Worm (Caenorhabditis elegans) whole organism, L1 larva: ENCODE data around the gene grl-31.
"Not testable (repeated sequence)": the region's sequence is repeated elsewhere in the genome, so short reads cannot be mapped to it uniquely, and the experiment has no call there.

ENCODE experiments used
- alr-1 ChIP-seq: fragments of 200-800 bp; sonication (Bioruptor generic); optimal IDR thresholded peaks from 2 replicates; lab custom pipeline; 2018; ENCODE audit warnings: borderline replicate concordance, mild to moderate bottlenecking, missing genetic modification characterization, missing compliant biosample characterization
- blmp-1 ChIP-seq: fragments of 150-350 bp; optimal IDR thresholded peaks from 2 replicates; lab custom pipeline; 2014; ENCODE audit warnings: missing biosample characterization, missing genetic modification characterization
- ceh-63 ChIP-seq: fragments of 200-800 bp; sonication (Bioruptor generic); optimal IDR thresholded peaks from 2 replicates; lab custom pipeline; 2018; ENCODE audit warnings: mild to moderate bottlenecking, missing genetic modification characterization, missing compliant biosample characterization
- dpl-1 ChIP-seq, 3 experiments: fragments of 150-350 bp in 2 of 3; sonication (generic microtip) in 1 of 3; optimal IDR thresholded peaks; 2 replicates each; lab custom pipeline; 2014 to 2017; ENCODE audit warnings: missing biosample characterization in 3 of 3, missing genetic modification characterization in 3 of 3, missing genetic modification reagents in 3 of 3
- egl-27 ChIP-seq, 2 experiments: fragments of 150-350 bp in 1 of 2; sonication (generic microtip); optimal IDR thresholded peaks; 3 replicates each; lab custom pipeline; 2017 to 2018; ENCODE audit warnings: missing biosample characterization in 2 of 2, missing genetic modification characterization in 2 of 2, missing genetic modification reagents in 2 of 2
- fkh-10 ChIP-seq: sonication (generic microtip); optimal IDR thresholded peaks from 2 replicates; lab custom pipeline; 2017; ENCODE audit warnings: missing biosample characterization, missing genetic modification reagents, missing genetic modification characterization
- fkh-8 ChIP-seq: sonication (generic microtip); optimal IDR thresholded peaks from 2 replicates; lab custom pipeline; 2016; ENCODE audit warnings: mild to moderate bottlenecking, missing genetic modification characterization, missing compliant biosample characterization
- hpl-2 ChIP-seq: fragments of 150-350 bp; optimal IDR thresholded peaks from 2 replicates; lab custom pipeline; 2014; ENCODE audit warnings: missing biosample characterization, missing genetic modification reagents, missing genetic modification characterization
- irx-1 ChIP-seq: sonication (generic microtip); optimal IDR thresholded peaks from 2 replicates; lab custom pipeline; 2016; ENCODE audit warnings: missing genetic modification characterization, missing compliant biosample characterization
- isw-1 ChIP-seq: fragments of 200-800 bp; sonication (Bioruptor generic); IDR thresholded peaks from 2 replicates; pipeline ENCODE4 v1.3.6; 2022; ENCODE audit warnings: missing genetic modification characterization, missing compliant biosample characterization
- jun-1 ChIP-seq: fragments of 150-350 bp; optimal IDR thresholded peaks from 2 replicates; lab custom pipeline; 2014; ENCODE audit warnings: missing biosample characterization, missing genetic modification reagents, missing genetic modification characterization
- lin-13 ChIP-seq: fragments of 150-350 bp; optimal IDR thresholded peaks from 2 replicates; lab custom pipeline; 2014; ENCODE audit warnings: missing biosample characterization, missing genetic modification reagents, missing genetic modification characterization
- lin-39 ChIP-seq: fragments of 150-350 bp; optimal IDR thresholded peaks from 2 replicates; lab custom pipeline; 2014; ENCODE audit warnings: missing biosample characterization, missing genetic modification reagents, missing genetic modification characterization
- lsy-2 ChIP-seq, 2 experiments: fragments of 150-350 bp; optimal IDR thresholded peaks; 2 replicates each; lab custom pipeline; 2014; ENCODE audit warnings: missing biosample characterization in 2 of 2, missing genetic modification characterization in 2 of 2
- mab-9 ChIP-seq: fragments of 200-800 bp; sonication (Bioruptor generic); IDR thresholded peaks from 2 replicates; pipeline ENCODE4 v1.3.6; 2022; ENCODE audit warnings: missing genetic modification reagents, missing genetic modification characterization, missing compliant biosample characterization
- nhr-19 ChIP-seq: fragments of 200-800 bp; sonication (Bioruptor generic); conservative IDR thresholded peaks from 2 replicates; pipeline ENCODE4 v1.3.6; 2022; ENCODE audit warnings: missing genetic modification characterization, missing compliant biosample characterization
- nhr-20 ChIP-seq: sonication (generic microtip); optimal IDR thresholded peaks from 2 replicates; lab custom pipeline; 2016; ENCODE audit warnings: mild to moderate bottlenecking, missing genetic modification characterization, missing compliant biosample characterization
- nhr-237 ChIP-seq: fragments of 150-350 bp; optimal IDR thresholded peaks from 2 replicates; lab custom pipeline; 2014; ENCODE audit warnings: missing biosample characterization, missing genetic modification characterization
- nhr-76 ChIP-seq: sonication (generic microtip); optimal IDR thresholded peaks from 2 replicates; lab custom pipeline; 2017; ENCODE audit warnings: missing biosample characterization, missing genetic modification characterization
- nhr-77 ChIP-seq: fragments of 150-350 bp; optimal IDR thresholded peaks from 2 replicates; lab custom pipeline; 2014; ENCODE audit warnings: missing biosample characterization, missing genetic modification characterization
- nhr-84 ChIP-seq: sonication (generic microtip); optimal IDR thresholded peaks from 2 replicates; lab custom pipeline; 2017; ENCODE audit warnings: missing biosample characterization, missing genetic modification characterization
- nhr-90 ChIP-seq: sonication (generic microtip); optimal IDR thresholded peaks from 2 replicates; lab custom pipeline; 2016; ENCODE audit warnings: mild to moderate bottlenecking, missing genetic modification characterization, missing compliant biosample characterization; ENCODE audit not compliant: poor library complexity
- pax-3 ChIP-seq: fragments of 200-800 bp; sonication (Bioruptor generic); optimal IDR thresholded peaks from 2 replicates; lab custom pipeline; 2018; ENCODE audit warnings: mild to moderate bottlenecking, missing genetic modification characterization, moderate library complexity, missing compliant biosample characterization
- skn-1 ChIP-seq: fragments of 150-350 bp; optimal IDR thresholded peaks from 2 replicates; lab custom pipeline; 2014; ENCODE audit warnings: missing biosample characterization, missing genetic modification characterization
- snu-23 ChIP-seq: sonication (generic microtip); optimal IDR thresholded peaks from 2 replicates; lab custom pipeline; 2016; ENCODE audit warnings: missing genetic modification characterization, missing compliant biosample characterization
- sptf-1 ChIP-seq: fragments of 150-350 bp; optimal IDR thresholded peaks from 2 replicates; lab custom pipeline; 2014; ENCODE audit warnings: missing biosample characterization, missing genetic modification characterization
- tbx-2 ChIP-seq: sonication (generic microtip); optimal IDR thresholded peaks from 2 replicates; lab custom pipeline; 2016; ENCODE audit warnings: missing genetic modification characterization, missing compliant biosample characterization
- tlp-1 ChIP-seq: fragments of 150-350 bp; optimal IDR thresholded peaks from 2 replicates; lab custom pipeline; 2014; ENCODE audit warnings: missing biosample characterization, missing genetic modification characterization
- unc-62 ChIP-seq: fragments of 150-350 bp; optimal IDR thresholded peaks from 2 replicates; lab custom pipeline; 2014; ENCODE audit warnings: missing biosample characterization, missing genetic modification reagents, missing genetic modification characterization
- ztf-11 ChIP-seq, 2 experiments: sonication (generic microtip); optimal IDR thresholded peaks; 2 replicates each; lab custom pipeline; 2016 to 2017; ENCODE audit warnings: missing genetic modification characterization in 2 of 2, missing biosample characterization in 1 of 2, missing compliant biosample characterization in 1 of 2

Gene grl-31

DNA sequence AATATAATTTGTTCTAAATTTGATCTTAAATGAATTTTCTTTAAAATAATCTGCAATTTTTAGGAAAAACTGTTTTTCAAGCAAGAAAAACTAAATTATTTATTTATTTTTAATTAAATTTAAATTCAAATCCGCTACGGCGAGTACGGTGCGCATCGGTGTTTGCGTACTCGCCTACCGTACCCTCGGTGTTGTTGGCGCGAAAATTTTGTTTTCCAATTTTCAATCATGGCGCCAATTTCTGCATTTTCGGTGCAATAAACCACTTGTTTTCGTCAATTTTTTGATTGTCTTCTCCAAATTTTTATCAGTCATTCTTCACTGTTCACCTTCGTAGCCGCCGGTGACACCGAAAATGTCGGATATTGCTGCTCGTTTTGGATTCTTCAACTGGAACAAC is 21.2 kb upstream of the grl-31 start, which contains the start of gene pygl-1 (continued):
- TF ChIP-seq sptf-1 = no peak
- TF ChIP-seq nhr-90 (tag; lab: Kevin White, UChicago) = no peak
- no peak for TF ChIP-seq skn-1 (tag; lab: Kevin White, UChicago)
- TF ChIP-seq hpl-2 (GFP tag; lab: Kevin White, UChicago) = no peak
- no peak for TF ChIP-seq irx-1 (tag; lab: Kevin White, UChicago)
- TF ChIP-seq alr-1 (tag; lab: Kevin White, UChicago) = no peak
- TF ChIP-seq nhr-84 = no peak

DNA sequence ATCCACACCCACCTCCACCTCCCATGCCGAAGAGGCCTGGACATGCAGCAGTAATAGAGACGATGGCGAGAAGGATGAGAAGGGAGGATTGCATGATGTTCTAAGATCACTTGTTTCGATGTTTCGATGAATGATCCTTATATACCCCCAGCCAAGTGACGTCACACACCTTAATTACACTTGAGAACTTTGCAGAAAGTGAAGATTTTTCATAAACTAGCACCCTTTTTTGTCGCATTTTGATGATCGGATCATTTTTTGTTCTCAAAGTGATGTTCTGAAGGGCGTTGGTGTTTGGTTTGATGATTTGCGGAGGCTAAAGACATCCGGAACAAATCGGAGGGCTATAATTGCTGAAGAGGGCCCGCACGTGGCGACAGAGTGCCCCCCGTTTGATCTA is 18.2 kb upstream of the grl-31 start, which contains the start of gene grl-27:
Gene grl-27 (minus strand): TSS at position 101 of the 400 bp plus-strand sequence.
- TF ChIP-seq fkh-8 (tag; lab: Kevin White, UChicago) (no peak), skn-1 (tag; lab: Kevin White, UChicago) (no peak), fkh-10 (GFP tag; lab: Kevin White, UChicago) (no peak), tlp-1 (tag; lab: Kevin White, UChicago) (no peak), ceh-63 (GFP tag; lab: Kevin White, UChicago) (no peak), tbx-2 (tag; lab: Kevin White, UChicago) (no peak), lsy-2 (tag; optimal IDR thresholded peaks at IDR 0.05; lab: Kevin White, UChicago) (no peak), lin-13 (GFP tag; lab: Kevin White, UChicago) (no peak), nhr-84 (no peak), nhr-76 (tag; lab: Kevin White, UChicago) (no peak), snu-23 (GFP tag; lab: Kevin White, UChicago) (no peak), dpl-1 (GFP tag; optimal IDR thresholded peaks at IDR 0.05; lab: Kevin White, UChicago) (no peak), hpl-2 (GFP tag; lab: Kevin White, UChicago) (no peak), pax-3 (tag; lab: Kevin White, UChicago) (no peak), unc-62 (GFP tag; lab: Kevin White, UChicago) (no peak), nhr-77 (no peak)
- TF ChIP-seq, all 84 proteins: peak for 0

DNA sequence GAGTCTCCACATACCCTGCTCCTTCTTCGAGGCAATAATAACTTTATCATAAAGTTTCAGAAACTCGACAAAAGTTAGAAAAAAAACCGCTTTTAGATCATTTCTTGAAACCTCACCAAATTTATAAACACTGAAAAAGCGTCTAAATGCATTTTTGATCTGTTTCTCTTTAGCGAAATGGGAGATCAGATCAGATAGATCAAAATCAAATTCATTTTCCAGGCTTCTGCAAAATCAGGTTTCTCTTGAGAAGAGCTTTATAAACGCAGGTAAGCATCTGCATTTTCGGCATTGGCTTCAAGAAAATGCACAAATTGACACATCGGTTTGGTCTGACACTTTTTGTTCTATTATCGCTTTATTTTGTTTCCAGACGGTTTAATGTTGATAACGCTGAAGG is 14.8 kb upstream of the grl-31 start, which contains the start of gene F40C5.1:
Gene F40C5.1 (plus strand): TSS at position 301 of the 400 bp plus-strand sequence.
- not testable (repeated sequence) for TF ChIP-seq jun-1; nhr-76 (tag; lab: Kevin White, UChicago); egl-27 (tag; optimal IDR thresholded peaks at IDR 0.05; lab: Kevin White, UChicago)

DNA sequence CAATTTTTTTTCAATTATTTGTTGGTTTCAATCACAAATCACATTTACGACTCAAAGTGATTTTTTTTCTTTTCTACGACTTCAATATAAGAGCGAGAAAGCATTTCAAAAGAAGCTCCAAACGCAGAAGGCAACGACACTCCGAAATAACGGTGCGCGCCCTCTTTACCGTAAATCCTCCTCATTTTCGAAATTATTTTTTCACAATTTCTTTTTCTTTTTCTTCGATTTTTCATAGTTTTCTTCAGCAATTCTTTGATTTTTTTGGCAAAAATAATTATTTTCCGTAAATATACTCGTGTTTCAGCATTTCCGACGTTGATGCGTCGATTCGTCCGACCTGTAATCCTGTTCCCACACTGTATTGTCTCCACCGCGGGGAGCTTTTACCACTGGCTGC is 13.1 kb upstream of the grl-31 start, which contains the start of gene F40C5.2:
Gene F40C5.2 (plus strand): TSS at position 301 of the 400 bp plus-strand sequence.
- not testable (repeated sequence) for TF ChIP-seq fkh-8 (tag; lab: Kevin White, UChicago); lsy-2 (tag; optimal IDR thresholded peaks at IDR 0.05; lab: Kevin White, UChicago); nhr-20 (tag; lab: Kevin White, UChicago)

DNA sequence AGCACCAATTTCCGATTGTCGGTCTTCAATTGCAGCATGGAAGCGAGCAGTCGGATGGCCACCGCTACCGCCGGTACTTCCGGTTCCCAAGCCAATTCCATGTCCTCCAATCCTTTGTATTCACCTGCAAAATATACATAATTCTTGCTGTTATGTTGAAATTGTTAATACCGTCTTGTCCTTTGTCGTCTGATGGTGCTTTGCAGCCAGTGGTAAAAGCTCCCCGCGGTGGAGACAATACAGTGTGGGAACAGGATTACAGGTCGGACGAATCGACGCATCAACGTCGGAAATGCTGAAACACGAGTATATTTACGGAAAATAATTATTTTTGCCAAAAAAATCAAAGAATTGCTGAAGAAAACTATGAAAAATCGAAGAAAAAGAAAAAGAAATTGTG is 6.8 kb upstream of the grl-31 start, which contains the start of gene T24A6.17:
Gene T24A6.17 (minus strand): TSS at position 101 of the 400 bp plus-strand sequence.
- TF ChIP-seq lin-39 (tag; lab: Kevin White, UChicago); nhr-19 (GFP tag; lab: Robert Waterston, UW); mab-9: not testable (repeated sequence)

DNA sequence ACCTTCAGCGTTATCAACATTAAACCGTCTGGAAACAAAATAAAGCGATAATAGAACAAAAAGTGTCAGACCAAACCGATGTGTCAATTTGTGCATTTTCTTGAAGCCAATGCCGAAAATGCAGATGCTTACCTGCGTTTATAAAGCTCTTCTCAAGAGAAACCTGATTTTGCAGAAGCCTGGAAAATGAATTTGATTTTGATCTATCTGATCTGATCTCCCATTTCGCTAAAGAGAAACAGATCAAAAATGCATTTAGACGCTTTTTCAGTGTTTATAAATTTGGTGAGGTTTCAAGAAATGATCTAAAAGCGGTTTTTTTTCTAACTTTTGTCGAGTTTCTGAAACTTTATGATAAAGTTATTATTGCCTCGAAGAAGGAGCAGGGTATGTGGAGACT is 5.2 kb upstream of the grl-31 start, which contains the start of gene T24A6.16:
Gene T24A6.16 (minus strand): TSS at position 101 of the 400 bp plus-strand sequence.
- not testable (repeated sequence) for TF ChIP-seq nhr-237 (tag; lab: Kevin White, UChicago); fkh-10 (GFP tag; lab: Kevin White, UChicago); ztf-11 (tag; optimal IDR thresholded peaks at IDR 0.05; lab: Kevin White, UChicago)

DNA sequence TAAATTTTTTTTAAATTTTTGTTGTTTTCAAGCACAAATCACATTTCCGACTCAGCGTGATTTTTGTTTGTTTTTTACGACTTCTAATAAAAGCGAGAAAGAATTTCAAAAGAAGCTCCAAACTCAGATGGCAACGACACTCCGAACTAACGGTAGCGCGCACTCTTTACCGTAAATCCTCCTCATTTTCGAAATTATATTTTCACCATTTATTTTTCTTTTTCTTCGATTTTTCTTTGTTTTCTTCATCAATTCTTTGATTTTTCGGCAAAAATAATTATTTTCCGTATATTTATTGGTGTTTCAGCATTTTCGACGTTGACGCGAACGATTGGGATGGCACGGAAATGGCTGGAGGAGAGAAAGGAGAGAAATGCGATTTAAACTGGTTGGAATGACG is 1.2 kb upstream of the grl-31 start, which contains the start of gene T24A6.1:
Gene T24A6.1 (plus strand): TSS at position 301 of the 400 bp plus-strand sequence.
- TF ChIP-seq isw-1 (GFP tag; lab: Robert Waterston, UW); nhr-19 (GFP tag; lab: Robert Waterston, UW); blmp-1 (tag; lab: Kevin White, UChicago): not testable (repeated sequence)
